Fruit fly (Drosophila melanogaster): ENCODE data around the gene Glyp.

Gene Glyp

DNA sequence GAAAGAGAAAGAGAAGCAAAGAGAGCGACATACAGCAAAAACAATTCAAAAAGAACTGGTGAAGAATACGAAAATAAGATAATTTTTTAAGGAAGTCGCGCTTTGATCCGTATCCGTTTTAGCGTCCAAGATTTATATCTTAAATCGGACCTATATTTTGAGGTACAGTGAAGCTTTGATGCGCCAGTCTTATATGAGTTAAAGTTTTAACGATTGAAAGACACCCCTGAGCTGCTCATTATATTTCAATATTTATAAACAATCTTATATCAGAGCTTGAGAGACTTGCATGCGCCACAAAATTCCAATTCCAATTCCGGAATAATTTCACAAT, 48.2 kb downstream of the Glyp start:
- no peak for TF ChIP-seq Myc (optimal IDR thresholded peaks at IDR 0.05)
- TF ChIP-seq h (optimal IDR thresholded peaks at IDR 0.05) = no peak

DNA sequence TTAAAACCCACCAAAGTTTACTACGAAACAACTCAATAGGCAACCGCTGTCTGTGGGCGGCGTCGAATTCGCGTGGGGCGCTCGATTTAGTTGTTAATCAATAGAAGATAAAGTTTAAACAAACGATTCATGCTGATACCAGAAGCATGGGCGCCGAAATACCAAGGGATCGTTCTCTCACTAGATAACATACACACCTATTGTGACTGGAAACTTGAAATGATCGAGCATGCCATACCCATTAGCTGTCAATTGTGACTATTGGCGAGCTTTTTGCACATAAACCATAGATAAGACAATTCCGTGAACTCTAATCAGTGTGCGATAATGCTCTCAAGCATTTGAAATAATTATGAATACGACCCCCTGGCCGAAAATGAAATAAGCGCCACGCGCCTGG, 48.8 kb downstream of the Glyp start:
- TF ChIP-seq Sin3A (optimal IDR thresholded peaks at IDR 0.05) (no peak), psq (optimal IDR thresholded peaks at IDR 0.05) (no peak), h (optimal IDR thresholded peaks at IDR 0.05) (no peak), Myc (optimal IDR thresholded peaks at IDR 0.05) (no peak), ttk (optimal IDR thresholded peaks at IDR 0.05) (no peak), insv (optimal IDR thresholded peaks at IDR 0.05) (no peak)

DNA sequence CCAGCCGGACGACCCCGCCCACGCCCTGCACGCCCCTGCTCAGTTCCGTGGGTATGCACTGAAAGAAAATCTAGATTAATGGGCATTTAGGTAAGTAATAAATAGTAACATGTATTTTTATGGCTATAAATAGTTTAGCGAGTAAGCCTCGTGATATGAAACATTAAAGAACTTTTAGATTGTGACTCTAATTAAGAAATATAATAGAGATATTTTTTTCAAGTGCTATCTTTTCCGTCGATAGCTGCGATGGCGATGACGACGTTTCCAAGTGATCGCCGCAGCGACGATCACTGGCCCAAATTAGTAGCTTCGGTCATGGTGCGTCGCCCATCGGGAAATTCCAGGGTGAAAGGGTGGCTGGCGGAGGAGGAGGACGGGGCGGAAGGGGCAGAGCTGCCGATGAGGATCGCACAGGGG, 49.5 kb downstream of the Glyp start:
- TF ChIP-seq Myc (optimal IDR thresholded peaks at IDR 0.05) (no peak), insv (optimal IDR thresholded peaks at IDR 0.05) (no peak), Sin3A (optimal IDR thresholded peaks at IDR 0.05) (no peak), psq (optimal IDR thresholded peaks at IDR 0.05) (no peak)

dm6 chr2L:2180665-2181064, 50.1 kb downstream of the Glyp start:
- no peak for TF ChIP-seq h (optimal IDR thresholded peaks at IDR 0.05)
- no peak for TF ChIP-seq Sin3A (optimal IDR thresholded peaks at IDR 0.05)

DNA sequence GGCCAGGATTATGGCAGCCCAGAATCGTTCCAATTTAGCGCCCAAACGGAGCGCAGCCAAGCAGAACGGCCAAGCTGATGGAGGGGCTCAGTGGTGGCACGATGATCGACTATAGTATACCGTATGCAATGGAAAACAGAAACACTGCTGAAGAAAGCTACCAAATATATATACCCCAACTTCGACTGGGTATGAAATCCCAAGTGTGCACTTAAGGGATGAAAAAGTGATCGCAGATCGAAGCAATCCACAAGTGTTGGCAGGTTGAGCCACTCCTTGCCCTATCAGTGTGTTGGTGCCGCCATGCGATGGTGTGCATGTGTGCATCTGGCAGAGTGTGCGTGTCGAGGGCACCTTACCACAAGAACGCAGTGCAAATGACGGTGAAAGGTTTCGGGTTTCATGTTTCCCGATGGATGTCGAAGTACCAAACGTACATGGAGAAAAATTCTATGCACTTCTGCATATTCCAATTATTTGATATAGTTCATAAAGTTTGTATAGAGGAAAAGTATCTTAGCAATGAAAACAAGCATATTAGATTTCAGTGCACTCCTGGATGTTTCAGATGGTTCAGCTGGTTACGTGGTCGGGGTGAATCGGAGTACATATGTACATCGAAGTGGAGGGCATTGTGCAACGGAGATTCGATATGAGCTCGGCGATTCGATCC, 51.5 kb downstream of the Glyp start:
- TF ChIP-seq insv (optimal IDR thresholded peaks at IDR 0.05) = no peak
- no peak for TF ChIP-seq Sin3A (optimal IDR thresholded peaks at IDR 0.05)
- TF ChIP-seq psq (optimal IDR thresholded peaks at IDR 0.05) = no peak
- TF ChIP-seq Myc (optimal IDR thresholded peaks at IDR 0.05) = no peak
- no peak for TF ChIP-seq ttk (optimal IDR thresholded peaks at IDR 0.05)
- no peak for TF ChIP-seq h (optimal IDR thresholded peaks at IDR 0.05)

DNA sequence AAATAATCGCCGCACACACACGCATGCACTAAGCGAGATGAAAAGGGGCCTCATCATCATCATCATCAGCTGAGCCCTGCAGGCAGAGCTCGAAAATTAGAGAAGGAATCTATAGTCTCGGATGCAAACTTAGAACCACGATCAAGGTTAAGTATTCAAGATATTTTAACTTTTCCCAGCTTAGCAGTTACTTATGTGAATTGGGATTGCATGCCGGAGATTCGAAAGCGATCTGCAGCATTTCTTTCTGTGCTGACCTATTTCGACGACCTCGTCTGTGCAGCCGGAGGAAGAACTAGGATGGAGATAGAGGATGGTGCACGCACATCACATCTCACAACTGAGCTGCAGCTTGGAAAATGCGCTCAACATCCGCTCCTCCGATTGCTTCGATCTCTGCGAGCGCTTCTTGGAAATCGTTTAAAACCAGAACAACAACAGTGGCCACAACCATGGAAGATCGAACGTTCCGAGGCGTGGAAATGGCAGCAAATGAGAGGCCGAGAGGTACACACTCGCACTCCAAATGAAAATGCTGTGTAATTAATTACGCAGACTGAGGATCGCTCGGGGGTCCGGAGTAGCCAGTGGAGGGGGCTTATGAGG, 52.2 kb downstream of the Glyp start:
- TF ChIP-seq Sin3A (optimal IDR thresholded peaks at IDR 0.05) (no peak), Myc (optimal IDR thresholded peaks at IDR 0.05) (no peak), psq (optimal IDR thresholded peaks at IDR 0.05) (no peak), h (optimal IDR thresholded peaks at IDR 0.05) (no peak), ttk (optimal IDR thresholded peaks at IDR 0.05) (no peak), insv (optimal IDR thresholded peaks at IDR 0.05) (no peak)

DNA sequence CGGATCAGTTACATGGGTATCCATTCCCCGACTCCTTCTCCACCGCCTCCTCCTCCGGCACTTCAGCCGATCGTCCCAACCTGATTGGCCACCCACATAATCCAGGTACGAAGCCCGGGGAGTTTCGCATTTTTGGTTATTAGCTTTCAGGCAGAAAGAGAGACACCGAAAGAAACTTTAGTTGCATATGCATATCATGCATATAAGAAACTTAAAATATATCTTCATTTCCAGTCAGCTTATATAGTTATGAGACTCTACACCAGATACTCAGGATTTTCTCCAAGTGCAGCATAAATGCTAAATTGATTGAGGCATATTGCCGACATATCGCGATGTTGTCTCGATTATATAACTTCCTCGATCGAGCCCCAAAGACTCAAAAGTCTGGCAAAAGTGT, 53.5 kb downstream of the Glyp start:
- no peak for TF ChIP-seq Sin3A (optimal IDR thresholded peaks at IDR 0.05)
- TF ChIP-seq psq (optimal IDR thresholded peaks at IDR 0.05) = no peak
- no peak for TF ChIP-seq h (optimal IDR thresholded peaks at IDR 0.05)
- TF ChIP-seq insv (optimal IDR thresholded peaks at IDR 0.05) = no peak
- TF ChIP-seq ttk (optimal IDR thresholded peaks at IDR 0.05) = no peak
- no peak for TF ChIP-seq Myc (optimal IDR thresholded peaks at IDR 0.05)

dm6 chr2L:2184659-2185058, 54.0 kb downstream of the Glyp start:
- TF ChIP-seq insv (optimal IDR thresholded peaks at IDR 0.05) = no peak
- no peak for TF ChIP-seq Myc (optimal IDR thresholded peaks at IDR 0.05)
- no peak for TF ChIP-seq ttk (optimal IDR thresholded peaks at IDR 0.05)
- TF ChIP-seq psq (optimal IDR thresholded peaks at IDR 0.05) = no peak
- TF ChIP-seq h (optimal IDR thresholded peaks at IDR 0.05) = no peak
- TF ChIP-seq Sin3A (optimal IDR thresholded peaks at IDR 0.05) = no peak

DNA sequence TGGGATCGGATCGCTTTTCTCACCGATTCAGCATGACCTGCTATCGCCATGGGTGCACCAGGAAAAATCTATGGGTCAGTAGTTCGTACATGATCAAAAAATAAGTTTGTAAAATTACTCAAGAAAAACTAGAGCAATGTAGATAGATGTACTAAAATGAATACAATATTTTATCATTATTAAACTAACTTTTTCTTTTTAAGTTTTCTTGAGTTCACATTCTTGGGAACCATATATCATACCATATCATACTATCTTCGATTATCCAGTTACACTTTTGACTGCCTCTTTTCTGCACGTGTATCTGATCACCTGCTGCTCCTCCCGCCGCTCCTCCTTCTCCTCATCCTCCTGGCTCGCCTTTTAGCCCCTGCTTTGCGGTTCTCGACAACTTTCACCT, 54.8 kb downstream of the Glyp start:
- TF ChIP-seq psq (optimal IDR thresholded peaks at IDR 0.05) (no peak), h (optimal IDR thresholded peaks at IDR 0.05) (no peak), Myc (optimal IDR thresholded peaks at IDR 0.05) (no peak), Sin3A (optimal IDR thresholded peaks at IDR 0.05) (no peak), insv (optimal IDR thresholded peaks at IDR 0.05) (no peak), ttk (optimal IDR thresholded peaks at IDR 0.05) (no peak)
